Worm (Caenorhabditis elegans) whole organism, early embryonic: Measurements from ENCODE around the gene T15B7.15.

Experiments used
- B0310.2 ChIP-seq: sonication (generic microtip); optimal IDR thresholded peaks from 2 replicates; lab custom pipeline; 2016; ENCODE audit warnings: mild to moderate bottlenecking, missing genetic modification characterization, missing compliant biosample characterization
- F13C5.2 ChIP-seq: sonication (generic microtip); optimal IDR thresholded peaks from 2 replicates; lab custom pipeline; 2017; ENCODE audit warnings: mild to moderate bottlenecking, missing genetic modification characterization, inconsistent platforms, missing compliant biosample characterization
- aly-1 ChIP-seq: sonication (generic microtip); optimal IDR thresholded peaks from 2 replicates; lab custom pipeline; 2016; ENCODE audit warnings: missing genetic modification characterization, missing compliant biosample characterization
- ama-1 ChIP-seq: fragments of 150-350 bp; optimal IDR thresholded peaks from 2 replicates; lab custom pipeline; 2014
- ceh-13 ChIP-seq: fragments of 200-800 bp; sonication (Bioruptor generic); optimal IDR thresholded peaks from 2 replicates; lab custom pipeline; 2018; ENCODE audit warnings: mild to moderate bottlenecking, missing genetic modification characterization, missing compliant biosample characterization
- ceh-36 ChIP-seq: sonication (generic microtip); optimal IDR thresholded peaks from 2 replicates; lab custom pipeline; 2016; ENCODE audit warnings: missing genetic modification characterization, inconsistent platforms, missing compliant biosample characterization
- ets-7 ChIP-seq: sonication (generic microtip); optimal IDR thresholded peaks from 2 replicates; lab custom pipeline; 2016; ENCODE audit warnings: missing genotype, missing genetic modification characterization, missing compliant biosample characterization
- flt-1 ChIP-seq: fragments of 200-800 bp; sonication (Bioruptor generic); IDR thresholded peaks from 2 replicates; pipeline ENCODE4 v1.3.6; 2022; ENCODE audit warnings: missing genetic modification characterization, missing compliant biosample characterization
- hmbx-1 ChIP-seq: sonication (generic microtip); optimal IDR thresholded peaks from 2 replicates; lab custom pipeline; 2016; ENCODE audit warnings: mild to moderate bottlenecking, missing genetic modification characterization, missing compliant biosample characterization
- hmg-4 ChIP-seq: fragments of 200-800 bp; sonication (Bioruptor generic); optimal IDR thresholded peaks from 2 replicates; lab custom pipeline; 2018; ENCODE audit warnings: mild to moderate bottlenecking, missing genetic modification characterization, missing compliant biosample characterization
- hnd-1 ChIP-seq: sonication (generic microtip); optimal IDR thresholded peaks from 2 replicates; lab custom pipeline; 2016; ENCODE audit warnings: missing genetic modification characterization, missing compliant biosample characterization
- pes-1 ChIP-seq: fragments of 200-800 bp; sonication (Bioruptor generic); IDR thresholded peaks from 2 replicates; pipeline ENCODE4 v1.3.6; 2022; ENCODE audit warnings: missing genetic modification reagents, missing genetic modification characterization, missing compliant biosample characterization
- scrt-1 ChIP-seq: fragments of 200-800 bp; sonication (Bioruptor generic); IDR thresholded peaks from 2 replicates; pipeline ENCODE4 v1.3.6; 2022; ENCODE audit warnings: missing genetic modification characterization, missing compliant biosample characterization
- sea-1 ChIP-seq: fragments of 200-800 bp; sonication (Bioruptor generic); conservative IDR thresholded peaks from 2 replicates; pipeline ENCODE4 v1.3.6; 2022; ENCODE audit warnings: missing genetic modification characterization, missing compliant biosample characterization
- tbx-11 ChIP-seq: fragments of 200-800 bp; sonication (Bioruptor generic); IDR thresholded peaks from 2 replicates; pipeline ENCODE4 v1.3.6; 2022; ENCODE audit warnings: missing genetic modification characterization, missing compliant biosample characterization
- tbx-37 ChIP-seq: fragments of 200-800 bp; sonication (Bioruptor generic); conservative IDR thresholded peaks from 2 replicates; pipeline ENCODE4 v1.3.6; 2022; ENCODE audit warnings: missing genetic modification reagents, missing genetic modification characterization, missing compliant biosample characterization
- tra-4 ChIP-seq: sonication (generic microtip); optimal IDR thresholded peaks from 2 replicates; lab custom pipeline; 2017; ENCODE audit warnings: missing genetic modification characterization, missing compliant biosample characterization

The T15B7.15 gene

ce11 chrV:6792973-6793372 is 45.5 kb downstream of the T15B7.15 start:
- TF ChIP-seq B0310.2 (tag; lab: Kevin White, UChicago), result no peak
- TF ChIP-seq F13C5.2 (tag; lab: Kevin White, UChicago), result no peak
- no peak for TF ChIP-seq ets-7 (tag; lab: Kevin White, UChicago)
- TF ChIP-seq ama-1 (lab: Kevin White, UChicago), result no peak
- TF ChIP-seq sea-1 (GFP tag; lab: Robert Waterston, UW), result no peak
- TF ChIP-seq tra-4, result no peak
- no peak for TF ChIP-seq ceh-13
- TF ChIP-seq hmbx-1 (tag; lab: Kevin White, UChicago), result no peak
- no peak for TF ChIP-seq scrt-1 (GFP tag; lab: Robert Waterston, UW)
- no peak for TF ChIP-seq hnd-1 (tag; lab: Kevin White, UChicago)

ce11 chrV:6792565-6792964 is 45.9 kb downstream of the T15B7.15 start, which contains the start of gene gck-2:
Gene gck-2 (minus strand): TSS chrV:6792665.
- TF ChIP-seq tbx-11 (GFP tag; lab: Robert Waterston, UW) (no peak), tra-4 (no peak), hmbx-1 (tag; lab: Kevin White, UChicago) (no peak), scrt-1 (GFP tag; lab: Robert Waterston, UW) (no peak), ama-1 (lab: Kevin White, UChicago) (no peak)

- TF ChIP-seq scrt-1 (GFP tag; lab: Robert Waterston, UW) (0 out of 2 replicates have a peak, but pooled peaks have one; percentile 13), sea-1 (GFP tag; lab: Robert Waterston, UW) (no peak), ceh-13 (no peak), hnd-1 (tag; lab: Kevin White, UChicago) (no peak), tbx-37 (GFP tag; lab: Robert Waterston, UW) (no peak), hmbx-1 (tag; lab: Kevin White, UChicago) (no peak), ama-1 (lab: Kevin White, UChicago) (peak; percentile 69), tbx-11 (GFP tag; lab: Robert Waterston, UW) (no peak), F13C5.2 (tag; lab: Kevin White, UChicago) (no peak), hmg-4 (GFP tag; lab: Kevin White, UChicago) (no peak), pes-1 (GFP tag; lab: Robert Waterston, UW) (no peak), tra-4 (no peak), B0310.2 (tag; lab: Kevin White, UChicago) (no peak), aly-1 (tag; lab: Kevin White, UChicago) (no peak), ets-7 (tag; lab: Kevin White, UChicago) (no peak), flt-1 (GFP tag; lab: Robert Waterston, UW) (no peak), ceh-36 (tag; lab: Kevin White, UChicago) (no peak)
These were observed 50.5 kb downstream of the T15B7.15 start, which contains the start of gene ZC404.2 for ce11 chrV:6787906-6788430. Gene ZC404.2 (plus strand): TSS chrV:6787952.
